Worm (Caenorhabditis elegans): ENCODE data around the gene C06C6.8.

C06C6.8 gene

ce11 chrV:15957098-15957497 lies 39.8 kb upstream of the C06C6.8 start, which contains the start of gene F36G9.3:
F36G9.3 (plus strand) TSS chrV:15957398.
- TF ChIP-seq ceh-24 (tag; optimal IDR thresholded peaks at IDR 0.05) = no peak
- TF ChIP-seq pag-3 (tag; optimal IDR thresholded peaks at IDR 0.05; ENCODE audit: borderline replicate concordance) = no peak
- no peak for TF ChIP-seq sox-4 (tag; optimal IDR thresholded peaks at IDR 0.05)
- no peak for TF ChIP-seq madf-2 (tag; optimal IDR thresholded peaks at IDR 0.05)
- TF ChIP-seq C38D4.7 (GFP tag; optimal IDR thresholded peaks at IDR 0.05) = no peak
- no peak for TF ChIP-seq ama-1 (optimal IDR thresholded peaks at IDR 0.05)
- no peak for TF ChIP-seq mec-3 (tag; optimal IDR thresholded peaks at IDR 0.05; ENCODE audit: borderline replicate concordance)
- TF ChIP-seq ref-2 (tag; optimal IDR thresholded peaks at IDR 0.05) = no peak
- no peak for TF ChIP-seq nhr-11 (tag; optimal IDR thresholded peaks at IDR 0.05)

ce11 chrV:15959456-15959855 lies 37.5 kb upstream of the C06C6.8 start:
- no peak for TF ChIP-seq K02D7.2 (tag; optimal IDR thresholded peaks at IDR 0.05)
- TF ChIP-seq gmeb-2 (tag; optimal IDR thresholded peaks at IDR 0.05) = no peak
- no peak for TF ChIP-seq tbx-7 (tag; optimal IDR thresholded peaks at IDR 0.05)
- TF ChIP-seq Y22D7AL.16 (tag; optimal IDR thresholded peaks at IDR 0.05) = no peak
- no peak for TF ChIP-seq F13H6.1 (tag; optimal IDR thresholded peaks at IDR 0.05)
- TF ChIP-seq unc-42 (tag; optimal IDR thresholded peaks at IDR 0.05) = no peak
- no peak for TF ChIP-seq ttx-3 (tag; optimal IDR thresholded peaks at IDR 0.05)
- TF ChIP-seq eyg-1 (tag; optimal IDR thresholded peaks at IDR 0.05) = no peak
- no peak for TF ChIP-seq ceh-6 (GFP tag; optimal IDR thresholded peaks at IDR 0.05)
- no peak for TF ChIP-seq pha-4 (tag; optimal IDR thresholded peaks at IDR 0.05)
- TF ChIP-seq ceh-22 (tag; optimal IDR thresholded peaks at IDR 0.05) = no peak
- TF ChIP-seq ceh-30 (tag; optimal IDR thresholded peaks at IDR 0.05) = no peak
- TF ChIP-seq ceh-18 (tag; optimal IDR thresholded peaks at IDR 0.05) = no peak
- TF ChIP-seq nhr-11 (tag; optimal IDR thresholded peaks at IDR 0.05) = no peak
- TF ChIP-seq C08G9.2 (tag; optimal IDR thresholded peaks at IDR 0.05) = no peak

DNA sequence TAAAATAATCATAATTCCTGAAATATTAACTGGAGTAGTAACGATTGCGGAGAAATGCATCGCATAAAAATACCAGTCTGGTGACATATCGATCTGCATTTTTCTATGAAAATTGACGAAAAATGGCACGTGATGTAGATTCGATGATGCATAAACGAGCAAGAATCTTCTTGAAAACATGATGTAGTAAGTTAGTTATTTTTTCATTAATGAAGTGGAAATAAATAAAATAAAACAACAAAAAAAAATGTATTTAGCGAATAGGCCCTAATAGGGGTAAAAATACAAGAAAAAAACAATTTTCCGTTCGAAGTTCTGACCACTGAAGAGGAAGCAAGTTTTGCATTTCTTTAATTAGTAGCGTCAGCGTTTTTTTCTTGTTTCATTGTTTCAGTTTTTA lies 31.8 kb upstream of the C06C6.8 start, which contains the start of gene sri-2:
Gene sri-2 (minus strand): TSS at position 101 of the 400 bp plus-strand sequence.
- TF ChIP-seq ztf-16 (tag; optimal IDR thresholded peaks at IDR 0.05) (no peak), ceh-14 (tag; optimal IDR thresholded peaks at IDR 0.05) (no peak), ceh-18 (tag; optimal IDR thresholded peaks at IDR 0.05) (no peak), ceh-34 (tag; optimal IDR thresholded peaks at IDR 0.05) (no peak), che-1 (tag; optimal IDR thresholded peaks at IDR 0.05) (no peak), pqm-1 (tag; optimal IDR thresholded peaks at IDR 0.05) (no peak)

DNA sequence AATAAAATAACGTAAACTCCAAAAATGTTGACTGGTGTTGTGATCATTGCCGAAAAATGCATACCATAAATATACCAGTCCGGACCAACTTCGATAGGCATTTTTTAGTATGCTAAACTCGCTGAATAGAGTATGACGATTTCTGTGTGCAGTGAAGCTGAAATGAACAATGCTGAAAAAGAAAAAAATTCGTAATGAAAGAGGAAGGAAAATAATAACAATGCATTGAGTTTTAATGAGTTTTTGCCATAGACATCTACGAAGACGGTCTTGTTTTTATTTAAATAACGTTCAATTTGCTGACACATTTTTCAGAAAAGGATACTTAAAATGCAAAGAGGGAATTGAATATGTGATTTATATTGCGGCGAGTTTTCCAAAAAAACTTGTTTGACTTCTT lies 29.4 kb upstream of the C06C6.8 start, which contains the start of gene sri-1:
Gene sri-1 (minus strand): TSS at position 101 of the 400 bp plus-strand sequence.
- no peak for TF ChIP-seq T23F11.4 (GFP tag; optimal IDR thresholded peaks at IDR 0.05)
- TF ChIP-seq nhr-11 (tag; optimal IDR thresholded peaks at IDR 0.05) = no peak
- TF ChIP-seq unc-42 (tag; optimal IDR thresholded peaks at IDR 0.05) = no peak
- no peak for TF ChIP-seq pat-9 (tag; optimal IDR thresholded peaks at IDR 0.05)
- no peak for TF ChIP-seq hlh-6 (tag; optimal IDR thresholded peaks at IDR 0.05)
- no peak for TF ChIP-seq ttx-3 (tag; optimal IDR thresholded peaks at IDR 0.05)
- no peak for TF ChIP-seq C38D4.7 (GFP tag; optimal IDR thresholded peaks at IDR 0.05)
- no peak for TF ChIP-seq ceh-2 (tag; optimal IDR thresholded peaks at IDR 0.05)
- no peak for TF ChIP-seq tbx-7 (tag; optimal IDR thresholded peaks at IDR 0.05)
- TF ChIP-seq ceh-30 (tag; optimal IDR thresholded peaks at IDR 0.05) = no peak
- TF ChIP-seq lin-11 (tag; optimal IDR thresholded peaks at IDR 0.05) = no peak
- no peak for TF ChIP-seq ceh-48 (tag; optimal IDR thresholded peaks at IDR 0.05)
- no peak for TF ChIP-seq K02D7.2 (tag; optimal IDR thresholded peaks at IDR 0.05)

- no peak for TF ChIP-seq sdc-2 (tag; optimal IDR thresholded peaks at IDR 0.05)
- no peak for TF ChIP-seq fax-1 (tag; optimal IDR thresholded peaks at IDR 0.05)
- TF ChIP-seq T23F11.4 (GFP tag; optimal IDR thresholded peaks at IDR 0.05) = no peak
Measured at ce11 chrV:15969653-15970052, 27.3 kb upstream of the C06C6.8 start, which contains the start of gene F36G9.7. F36G9.7 (minus strand) TSS chrV:15969753.

Measured in whole organism, late embryonic.